Worm (Caenorhabditis elegans): ENCODE results near the gene vps-33.1.

vps-33.1 gene

DNA sequence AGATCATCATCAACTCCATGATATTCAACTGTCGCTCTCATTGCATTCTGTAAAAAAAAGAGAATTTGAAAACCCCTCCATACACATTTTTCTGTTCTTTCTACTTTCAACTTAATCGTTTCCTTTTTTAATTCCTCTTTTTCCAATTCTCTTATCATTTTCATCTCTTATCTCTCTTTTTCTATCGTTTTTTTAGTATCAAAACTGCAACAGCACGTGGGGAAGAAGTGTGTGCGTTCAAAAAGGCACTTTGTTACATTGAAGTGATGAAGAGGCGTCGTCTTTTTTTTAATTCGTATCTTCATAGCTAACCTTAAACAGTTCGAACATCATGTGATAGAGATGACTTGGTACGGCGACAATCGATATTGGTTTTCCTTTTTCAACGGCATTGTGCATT is 38.4 kb downstream of the vps-33.1 start (continued):
- TF ChIP-seq spr-3 (GFP tag; optimal IDR thresholded peaks at IDR 0.05) (no peak), aly-2 (tag; optimal IDR thresholded peaks at IDR 0.05) (no peak), T26A8.4 (GFP tag; IDR thresholded peaks at IDR 0.05) (no peak), dpl-1 (GFP tag; optimal IDR thresholded peaks at IDR 0.05) (peak; percentile 50), php-3 (GFP tag; IDR thresholded peaks at IDR 0.05) (peak; percentile 83), ceh-44 (GFP tag; IDR thresholded peaks at IDR 0.05) (no peak), lsy-2 (tag; optimal IDR thresholded peaks at IDR 0.05) (peak in 1 of 2 experiments; percentile 72), hlh-11 (tag; optimal IDR thresholded peaks at IDR 0.05) (peak; percentile 91), zfp-3 (GFP tag; conservative IDR thresholded peaks at IDR 0.05) (no peak), duxl-1 (tag; optimal IDR thresholded peaks at IDR 0.05; ENCODE audit: poor library complexity) (no peak), lin-38 (GFP tag; IDR thresholded peaks at IDR 0.05) (no peak), zag-1 (tag; optimal IDR thresholded peaks at IDR 0.05) (no peak), vab-7 (GFP tag; IDR thresholded peaks at IDR 0.05) (no peak), tra-1 (GFP tag; IDR thresholded peaks at IDR 0.05) (peak; percentile 82), ztf-7 (tag; optimal IDR thresholded peaks at IDR 0.05) (no peak), dmd-6 (GFP tag; IDR thresholded peaks at IDR 0.05) (peak; percentile 96), nhr-28 (tag; optimal IDR thresholded peaks at IDR 0.05) (peak; percentile 95), hmg-1.1 (GFP tag; IDR thresholded peaks at IDR 0.05) (no peak), nhr-102 (tag; optimal IDR thresholded peaks at IDR 0.05) (peak; percentile 35), lin-13 (GFP tag; optimal IDR thresholded peaks at IDR 0.05) (peak; percentile 20), snpc-4 (tag; optimal IDR thresholded peaks at IDR 0.05) (no peak), unc-39 (tag; optimal IDR thresholded peaks at IDR 0.05) (no peak), daf-12 (tag; optimal IDR thresholded peaks at IDR 0.05) (no peak), nhr-10 (tag; optimal IDR thresholded peaks at IDR 0.05) (peak; percentile 43), mes-2 (tag; optimal IDR thresholded peaks at IDR 0.05; ENCODE audit: poor library complexity, severe bottlenecking) (peak; percentile 44), nhr-111 (GFP tag; optimal IDR thresholded peaks at IDR 0.05) (no peak), ctbp-1 (GFP tag; IDR thresholded peaks at IDR 0.05) (no peak), ZK546.5 (tag; optimal IDR thresholded peaks at IDR 0.05) (no peak), F26F4.8 (GFP tag; conservative IDR thresholded peaks at IDR 0.05) (no peak), ceh-82 (tag; optimal IDR thresholded peaks at IDR 0.05) (no peak), lir-3 (tag; optimal IDR thresholded peaks at IDR 0.05) (no peak), egl-27 (tag; optimal IDR thresholded peaks at IDR 0.05) (no peak), nhr-42 (GFP tag; IDR thresholded peaks at IDR 0.05) (no peak), nhr-6 (tag; optimal IDR thresholded peaks at IDR 0.05) (peak; percentile 31)

DNA sequence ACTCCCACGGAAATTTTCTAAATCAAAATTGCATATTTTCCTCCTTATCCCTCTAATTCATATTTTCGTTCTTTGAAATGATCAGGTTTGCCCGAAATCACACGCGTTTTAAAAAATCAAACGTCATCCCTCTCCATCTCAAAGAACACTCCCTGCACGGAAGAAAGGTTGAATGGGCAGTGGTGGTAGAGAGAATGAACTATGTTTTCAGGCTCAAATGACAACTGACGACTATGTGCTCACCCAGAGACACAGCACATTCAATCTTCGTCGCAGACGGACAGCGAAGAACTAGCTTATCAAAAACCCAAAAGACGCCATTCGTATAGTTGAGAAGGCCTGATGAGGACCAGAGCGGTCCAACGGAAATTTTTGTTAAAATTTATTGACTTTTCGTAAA is 39.1 kb downstream of the vps-33.1 start:
- TF ChIP-seq daf-12 (tag; optimal IDR thresholded peaks at IDR 0.05) (no peak), mep-1 (tag; optimal IDR thresholded peaks at IDR 0.05) (peak; percentile 15), F37D6.2 (tag; optimal IDR thresholded peaks at IDR 0.05) (no peak), arid-1 (GFP tag; conservative IDR thresholded peaks at IDR 0.05) (no peak), spr-1 (tag; optimal IDR thresholded peaks at IDR 0.05) (no peak), skn-1 (tag; optimal IDR thresholded peaks at IDR 0.05) (no peak), aha-1 (tag) (peak; percentile 67), nhr-28 (tag; optimal IDR thresholded peaks at IDR 0.05) (no peak), saeg-2 (GFP tag; IDR thresholded peaks at IDR 0.05) (no peak), nhr-111 (GFP tag; optimal IDR thresholded peaks at IDR 0.05) (no peak), hlh-11 (tag; optimal IDR thresholded peaks at IDR 0.05) (peak; percentile 47), mes-2 (tag; optimal IDR thresholded peaks at IDR 0.05; ENCODE audit: poor library complexity, severe bottlenecking) (peak; percentile 49), lin-15B (tag; optimal IDR thresholded peaks at IDR 0.05) (no peak), hmg-1.1 (GFP tag; IDR thresholded peaks at IDR 0.05) (no peak), ces-1 (GFP tag; optimal IDR thresholded peaks at IDR 0.05) (no peak), T26A8.4 (GFP tag; IDR thresholded peaks at IDR 0.05) (no peak), Y105C5A.15 (GFP tag; IDR thresholded peaks at IDR 0.05) (no peak), hlh-30 (tag; optimal IDR thresholded peaks at IDR 0.05; ENCODE audit: insufficient read depth) (peak; percentile 21), lin-38 (GFP tag; IDR thresholded peaks at IDR 0.05) (0 out of 2 replicates have a peak, but pooled peaks have one; percentile 10), ceh-20 (GFP tag; IDR thresholded peaks at IDR 0.05) (0 out of 2 replicates have a peak, but pooled peaks have one; percentile 9), snpc-1.2 (GFP tag; IDR thresholded peaks at IDR 0.05) (no peak), nhr-42 (GFP tag; IDR thresholded peaks at IDR 0.05) (no peak), dmd-6 (GFP tag; IDR thresholded peaks at IDR 0.05) (0 out of 2 replicates have a peak, but pooled peaks have one; percentile 9), lsy-2 (tag; optimal IDR thresholded peaks at IDR 0.05) (no peak)
